Worm (Caenorhabditis elegans) whole organism, L4/young adult: ENCODE data around the gene C28G1.2.

Experiments used
- W03F9.2 ChIP-seq: fragments of 150-350 bp; optimal IDR thresholded peaks from 2 replicates; lab custom pipeline; 2014; ENCODE audit warnings: missing biosample characterization, missing genetic modification characterization
- dao-5 ChIP-seq: sonication (generic microtip); optimal IDR thresholded peaks from 2 replicates; lab custom pipeline; 2016; ENCODE audit warnings: missing genotype, missing genetic modification characterization, moderate library complexity, missing compliant biosample characterization

DNA sequence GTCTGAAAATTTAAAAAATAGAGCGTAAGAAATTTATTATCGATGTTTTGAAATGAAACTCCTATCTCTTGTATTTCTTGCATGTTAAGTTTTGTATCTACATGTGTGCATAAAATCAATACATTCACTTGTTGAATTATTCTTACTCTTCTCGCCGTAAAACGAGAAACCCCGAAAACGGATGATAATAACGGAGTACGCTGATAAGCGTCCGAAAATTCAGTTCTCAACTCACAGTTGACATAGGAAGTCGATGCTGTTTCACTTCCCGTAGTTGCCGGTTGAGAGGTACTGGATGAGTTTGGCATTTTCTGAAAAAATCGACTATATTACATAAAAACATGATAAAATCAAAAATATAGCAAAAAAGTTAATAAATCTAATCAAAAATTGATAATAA, 411 bp upstream of the C28G1.2 start, which contains the start of gene sec-15:
- no peak for TF ChIP-seq dao-5 (tag; lab: Kevin White, UChicago)
- no peak for TF ChIP-seq W03F9.2 (tag; lab: Kevin White, UChicago)
